Worm (Caenorhabditis elegans) whole organism, L4/young adult: ENCODE results near the gene lbp-4.

Experiments
- dao-5 ChIP-seq: sonication (generic microtip); optimal IDR thresholded peaks from 2 replicates; lab custom pipeline; 2016; ENCODE audit warnings: missing genotype, missing genetic modification characterization, moderate library complexity, missing compliant biosample characterization
- him-1 ChIP-seq: sonication (generic microtip); optimal IDR thresholded peaks from 2 replicates; lab custom pipeline; 2016; ENCODE audit warnings: missing genotype, missing genetic modification reagents, missing genetic modification characterization, missing compliant biosample characterization

DNA sequence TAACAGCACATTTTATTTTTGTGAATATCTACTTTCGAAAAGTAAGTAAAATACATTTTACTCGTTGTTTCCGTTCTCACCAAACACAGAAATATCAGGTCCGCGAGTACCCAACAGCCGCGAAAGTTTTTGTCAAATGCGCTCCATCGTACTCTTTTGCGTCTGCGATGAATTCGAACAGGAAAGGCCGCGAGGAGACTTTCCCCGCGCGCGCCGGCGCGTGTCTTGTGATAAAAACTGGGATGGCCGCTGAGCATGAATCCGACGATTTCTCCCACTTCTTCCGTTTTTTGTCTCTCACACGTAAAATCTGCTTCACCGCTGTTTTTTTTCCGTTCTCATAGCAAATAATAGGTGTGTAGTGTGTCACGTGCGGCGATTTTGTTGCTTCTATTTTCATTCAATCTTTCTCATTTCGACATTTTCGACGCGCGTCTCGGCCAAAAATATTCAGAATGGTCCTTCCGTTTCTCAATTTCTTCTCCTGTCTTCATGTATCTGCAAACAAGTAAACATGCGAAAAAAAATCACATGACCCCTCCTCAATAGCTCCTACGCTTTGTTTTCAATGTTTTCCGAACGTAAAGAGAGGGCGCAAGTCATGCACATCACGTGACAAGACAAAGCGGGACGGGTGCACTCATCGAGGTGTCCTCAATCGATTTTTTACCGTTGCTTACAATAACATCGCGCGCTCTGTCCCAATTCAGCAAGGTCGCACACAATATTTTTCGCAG, 16.1 kb upstream of the lbp-4 start, which contains the start of gene uvs-1:
- no peak for TF ChIP-seq him-1 (tag; lab: Kevin White, UChicago)
- TF ChIP-seq dao-5: no peak
